Fruit fly (Drosophila melanogaster): ENCODE data around the gene AP-1-2beta.

Gene AP-1-2beta

dm6 chrX:19716325-19716917 lies 14.4 kb upstream of the AP-1-2beta start:
- no peak for TF ChIP-seq noc (tag; optimal IDR thresholded peaks at IDR 0.05)

dm6 chrX:19717041-19717440 lies 13.8 kb upstream of the AP-1-2beta start:
- TF ChIP-seq noc (tag; optimal IDR thresholded peaks at IDR 0.05): no peak

- no peak for TF ChIP-seq noc (tag; optimal IDR thresholded peaks at IDR 0.05)
These were observed 12.5 kb upstream of the AP-1-2beta start, which contains the start of gene CG12531 for dm6 chrX:19717988-19718973. Gene CG12531 (plus strand): TSS chrX:19718923.

DNA sequence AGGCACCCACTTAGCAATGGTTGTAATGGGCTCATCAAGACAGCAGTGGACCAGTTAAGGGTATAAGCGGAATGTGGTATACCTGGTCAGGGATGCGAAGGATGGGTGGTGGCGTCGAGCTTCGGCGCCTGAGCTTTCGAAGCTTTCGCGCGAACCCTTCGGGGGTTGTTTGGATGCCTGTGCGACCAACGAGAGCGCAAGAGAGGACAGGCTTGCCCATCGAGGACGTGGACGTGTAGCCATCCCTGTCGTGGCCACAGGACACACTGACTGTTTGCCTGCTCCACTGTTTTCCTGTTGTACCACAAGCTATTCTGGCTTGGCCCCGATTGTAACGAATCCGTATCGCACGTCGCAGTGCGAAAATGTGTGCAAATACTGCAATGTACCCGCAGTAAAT lies 4.5 kb downstream of the AP-1-2beta start, which contains the start of gene CG14234:
TSS of gene CG14234 (plus strand) at position 301 of the 400 bp plus-strand sequence.
- TF ChIP-seq noc (tag; optimal IDR thresholded peaks at IDR 0.05): no peak

DNA sequence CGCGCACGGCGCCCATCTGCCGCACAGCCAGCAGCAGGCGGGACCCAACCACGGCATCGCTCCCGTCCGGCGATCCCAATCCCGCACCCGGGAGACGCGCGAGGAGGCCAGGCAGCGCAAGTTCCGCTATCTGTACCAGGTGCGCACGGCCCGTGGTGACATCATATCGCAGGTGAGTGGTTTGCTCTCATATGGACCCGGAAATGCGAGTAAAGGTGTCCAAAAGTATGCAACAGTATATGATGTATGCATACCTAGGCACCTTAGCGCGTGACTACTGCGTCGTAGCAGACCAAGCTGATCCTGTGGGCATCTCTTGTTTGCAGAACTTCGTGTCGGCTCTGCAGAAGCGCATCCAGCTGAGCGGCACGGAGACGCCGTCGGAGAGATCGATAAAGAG lies 7.1 kb downstream of the AP-1-2beta start:
- no peak for TF ChIP-seq noc (tag; optimal IDR thresholded peaks at IDR 0.05)

- TF ChIP-seq noc (tag; optimal IDR thresholded peaks at IDR 0.05): peak; percentile 47
These were observed 13.2 kb downstream of the AP-1-2beta start, which contains the start of the genes CG18809, COX6B, CG33932 and Rpp20 for dm6 chrX:19744003-19744488. Gene CG18809 (minus strand): TSS chrX:19744335. Gene COX6B (minus strand): TSS chrX:19744335. Gene CG33932 (plus strand): TSS chrX:19744431. Gene Rpp20 (plus strand): TSS chrX:19744431.

- peak; percentile 4 for TF ChIP-seq noc (tag; optimal IDR thresholded peaks at IDR 0.05)
These were observed 15.3 kb downstream of the AP-1-2beta start, which contains the start of gene parvin for dm6 chrX:19745908-19746604. Gene parvin (plus strand): TSS chrX:19746041.

DNA sequence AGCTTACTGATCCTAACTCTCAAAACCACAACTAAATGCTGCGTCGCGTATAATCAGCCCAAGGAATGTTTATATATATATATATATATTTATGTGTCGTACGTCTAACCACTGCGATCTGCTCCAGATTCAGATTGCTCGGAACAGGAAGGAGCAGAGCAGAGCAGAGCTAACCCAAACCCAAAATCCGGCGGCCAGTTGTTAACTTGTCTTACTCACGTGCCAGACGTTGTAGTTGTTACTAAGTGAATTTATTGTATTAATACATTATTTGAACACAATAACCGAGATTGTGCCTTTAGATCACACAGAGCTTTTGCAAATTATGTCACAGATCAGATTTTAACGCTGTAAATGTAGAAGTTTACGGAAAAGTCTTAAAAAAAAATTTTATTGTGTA lies 17.2 kb downstream of the AP-1-2beta start, which contains the start of gene Alr:
TSS of gene Alr (plus strand) at position 301 of the 400 bp plus-strand sequence.
- no peak for TF ChIP-seq noc (tag; optimal IDR thresholded peaks at IDR 0.05)

DNA sequence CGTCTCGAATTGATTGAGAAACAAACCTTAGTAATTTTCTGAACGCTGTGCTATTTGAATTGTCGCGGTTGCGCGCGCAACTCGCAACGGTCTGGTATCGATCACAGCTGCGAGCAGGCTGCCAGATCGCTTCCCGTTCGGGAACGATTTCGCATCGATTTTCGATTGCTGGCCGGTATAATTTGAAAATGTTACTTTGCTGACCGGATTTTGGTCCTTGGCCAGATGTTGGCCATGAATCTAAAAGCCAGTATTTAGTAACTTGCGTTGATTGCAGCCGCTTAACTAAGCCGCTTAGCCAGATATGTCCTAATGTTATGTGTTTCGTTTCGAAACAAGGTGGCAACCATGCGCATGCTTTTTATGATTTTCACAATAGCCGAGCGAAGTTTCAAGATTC lies 17.8 kb downstream of the AP-1-2beta start:
- no peak for TF ChIP-seq noc (tag; optimal IDR thresholded peaks at IDR 0.05)

dm6 chrX:19750626-19751149 lies 19.9 kb downstream of the AP-1-2beta start, which contains the start of gene Abcd3:
Gene Abcd3 (plus strand): TSS chrX:19750770.
- TF ChIP-seq noc (tag; optimal IDR thresholded peaks at IDR 0.05): peak; percentile 58

DNA sequence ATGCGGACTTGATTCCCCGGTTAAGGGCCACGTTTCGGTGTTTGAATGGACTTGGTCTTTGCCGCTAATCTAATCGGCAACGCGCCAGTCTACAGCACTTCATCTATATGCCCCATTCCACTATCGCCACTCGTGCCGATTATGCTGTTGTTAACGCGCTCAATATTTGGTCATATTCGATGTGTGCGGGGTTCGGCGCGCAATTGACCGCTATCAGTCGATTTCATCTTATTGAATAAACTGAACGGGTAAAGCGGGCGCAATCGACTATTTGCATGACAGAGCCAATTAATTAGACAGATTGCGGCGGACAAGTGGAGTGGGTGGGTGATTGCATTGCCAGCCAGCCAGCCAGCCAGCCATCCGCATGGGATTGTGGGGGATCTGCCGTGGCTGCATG lies 21.5 kb downstream of the AP-1-2beta start:
- TF ChIP-seq noc (tag; optimal IDR thresholded peaks at IDR 0.05): no peak

- no peak for TF ChIP-seq noc (tag; optimal IDR thresholded peaks at IDR 0.05)
These were observed 22.9 kb downstream of the AP-1-2beta start for dm6 chrX:19753710-19754109.

dm6 chrX:19754152-19754579 lies 23.4 kb downstream of the AP-1-2beta start:
- TF ChIP-seq noc (tag; optimal IDR thresholded peaks at IDR 0.05): peak; percentile 45

dm6 chrX:19754705-19755403 lies 24.1 kb downstream of the AP-1-2beta start:
- no peak for TF ChIP-seq noc (tag; optimal IDR thresholded peaks at IDR 0.05)

dm6 chrX:19762167-19762566 lies 31.4 kb downstream of the AP-1-2beta start:
- TF ChIP-seq noc (tag; optimal IDR thresholded peaks at IDR 0.05): no peak

Measured in whole organism, larva.